Fruit fly (Drosophila melanogaster) Kc167 (cell line): ENCODE data around the gene CG17129.

Source experiments
- Myc ChIP-seq: fragments of >200 bp; optimal IDR thresholded peaks from 2 replicates; lab custom pipeline; 2017; ENCODE audit warnings: missing external identifiers
- Sin3A ChIP-seq: fragments of >200 bp; optimal IDR thresholded peaks from 2 replicates; lab custom pipeline; 2018; ENCODE audit warnings: missing external identifiers
- h ChIP-seq: fragments of >200 bp; optimal IDR thresholded peaks from 3 replicates; lab custom pipeline; 2018; ENCODE audit warnings: missing external identifiers
- insv ChIP-seq: fragments of >200 bp; optimal IDR thresholded peaks from 3 replicates; lab custom pipeline; 2018; ENCODE audit warnings: missing external identifiers
- psq ChIP-seq: fragments of >200 bp; optimal IDR thresholded peaks from 2 replicates; lab custom pipeline; 2017; ENCODE audit warnings: missing external identifiers
- ttk ChIP-seq: sonication (Bioruptor generic); optimal IDR thresholded peaks from 2 replicates; lab custom pipeline; 2017; ENCODE audit warnings: missing external identifiers

CG17129 gene

dm6 chr3L:649025-649769, 30.9 kb downstream of the CG17129 start:
- TF ChIP-seq ttk (lab: Kevin White, UChicago) (peak; percentile 97), psq (lab: Kevin White, UChicago) (no peak), insv (no peak)

dm6 chr3L:648155-649024, 31.7 kb downstream of the CG17129 start, which contains the start of gene Gale:
TSS of gene Gale (plus strand) at chr3L:648555.
- TF ChIP-seq Sin3A (lab: Kevin White, UChicago) (no peak), ttk (lab: Kevin White, UChicago) (no peak), h (lab: Kevin White, UChicago) (no peak), psq (lab: Kevin White, UChicago) (no peak), Myc (lab: Kevin White, UChicago) (no peak)

dm6 chr3L:647529-647928, 32.6 kb downstream of the CG17129 start:
- TF ChIP-seq h (lab: Kevin White, UChicago) (no peak), Myc (lab: Kevin White, UChicago) (no peak), psq (lab: Kevin White, UChicago) (no peak), ttk (lab: Kevin White, UChicago) (no peak), Sin3A (lab: Kevin White, UChicago) (no peak), insv (no peak)

- TF ChIP-seq psq (lab: Kevin White, UChicago) (no peak), ttk (lab: Kevin White, UChicago) (peak; percentile 18), Myc (lab: Kevin White, UChicago) (no peak), insv (no peak), Sin3A (lab: Kevin White, UChicago) (no peak)
These were observed 34.6 kb downstream of the CG17129 start for dm6 chr3L:645426-646036.

- TF ChIP-seq Myc (lab: Kevin White, UChicago) (no peak), insv (no peak), ttk (lab: Kevin White, UChicago) (no peak), h (lab: Kevin White, UChicago) (no peak), psq (lab: Kevin White, UChicago) (no peak), Sin3A (lab: Kevin White, UChicago) (no peak)
These were observed 35.9 kb downstream of the CG17129 start for dm6 chr3L:644111-644718.

dm6 chr3L:642865-643738, 37.0 kb downstream of the CG17129 start:
- TF ChIP-seq insv (no peak), h (lab: Kevin White, UChicago) (no peak), Sin3A (lab: Kevin White, UChicago) (no peak), ttk (lab: Kevin White, UChicago) (no peak), psq (lab: Kevin White, UChicago) (no peak), Myc (lab: Kevin White, UChicago) (no peak)

- TF ChIP-seq ttk (lab: Kevin White, UChicago): no peak
- TF ChIP-seq Sin3A (lab: Kevin White, UChicago): no peak
- no peak for TF ChIP-seq h (lab: Kevin White, UChicago)
- no peak for TF ChIP-seq psq (lab: Kevin White, UChicago)
- no peak for TF ChIP-seq insv
- TF ChIP-seq Myc (lab: Kevin White, UChicago): no peak
These were observed 37.8 kb downstream of the CG17129 start for dm6 chr3L:642146-642864.

- TF ChIP-seq Sin3A (lab: Kevin White, UChicago): no peak
- no peak for TF ChIP-seq ttk (lab: Kevin White, UChicago)
- TF ChIP-seq insv: no peak
- no peak for TF ChIP-seq h (lab: Kevin White, UChicago)
- TF ChIP-seq Myc (lab: Kevin White, UChicago): no peak
- TF ChIP-seq psq (lab: Kevin White, UChicago): no peak
These were observed 38.7 kb downstream of the CG17129 start for dm6 chr3L:641436-641835.

- TF ChIP-seq insv (no peak), Sin3A (lab: Kevin White, UChicago) (no peak), ttk (lab: Kevin White, UChicago) (no peak), Myc (lab: Kevin White, UChicago) (no peak), psq (lab: Kevin White, UChicago) (no peak), h (lab: Kevin White, UChicago) (no peak)
These were observed 39.7 kb downstream of the CG17129 start for dm6 chr3L:640324-640974.
